Worm (Caenorhabditis elegans) whole organism, late embryonic: ENCODE measurements around the gene ddx-23.

Source experiments
- ama-1 ChIP-seq: fragments of 150-350 bp; optimal IDR thresholded peaks from 2 replicates; lab custom pipeline; 2014
- elt-2 ChIP-seq: sonication (generic microtip); optimal IDR thresholded peaks from 2 replicates; lab custom pipeline; 2016; ENCODE audit warnings: missing genetic modification reagents, missing genetic modification characterization, missing compliant biosample characterization
- ets-4 ChIP-seq: sonication (generic microtip); optimal IDR thresholded peaks from 2 replicates; lab custom pipeline; 2016; ENCODE audit warnings: missing genetic modification characterization, missing compliant biosample characterization
- gmeb-2 ChIP-seq: sonication (generic microtip); optimal IDR thresholded peaks from 2 replicates; lab custom pipeline; 2016; ENCODE audit warnings: missing genetic modification characterization, inconsistent platforms, missing compliant biosample characterization
- hlh-30 ChIP-seq: sonication (generic microtip); optimal IDR thresholded peaks from 2 replicates; lab custom pipeline; 2017; ENCODE audit warnings: antibody characterized with exemption, missing genetic modification characterization, missing compliant biosample characterization; ENCODE audit not compliant: insufficient read depth
- rnt-1 ChIP-seq: sonication (generic microtip); optimal IDR thresholded peaks from 2 replicates; lab custom pipeline; 2016; ENCODE audit warnings: missing genetic modification characterization, missing compliant biosample characterization
- sox-4 ChIP-seq: sonication (generic microtip); optimal IDR thresholded peaks from 2 replicates; lab custom pipeline; 2017; ENCODE audit warnings: mild to moderate bottlenecking, missing genetic modification characterization, inconsistent platforms, missing compliant biosample characterization

ce11 chrIII:5823617-5824016 lies 29.5 kb downstream of the ddx-23 start, which contains the start of gene R12B2.8:
- TF ChIP-seq sox-4 (tag; lab: Kevin White, UChicago) (no peak), rnt-1 (tag; lab: Kevin White, UChicago) (no peak), hlh-30 (tag; lab: Kevin White, UChicago) (no peak), ama-1 (no peak), gmeb-2 (tag; lab: Kevin White, UChicago) (no peak), elt-2 (tag; lab: Kevin White, UChicago) (no peak), ets-4 (no peak)
